Fruit fly (Drosophila melanogaster) whole organism, embryonic: ENCODE data around the gene Hex-t2.

ENCODE experiments used
- ATbp ChIP-seq: fragments of 200-800 bp; sonication (Bioruptor generic); optimal IDR thresholded peaks from 2 replicates; lab custom pipeline; 2017; ENCODE audit warnings: missing biosample characterization, mild to moderate bottlenecking, missing genetic modification characterization, missing genetic modification reagents
- Antp ChIP-seq: fragments of 200-800 bp; sonication (Bioruptor generic); optimal IDR thresholded peaks from 3 replicates; lab custom pipeline; 2016; ENCODE audit warnings: missing biosample characterization, missing genetic modification characterization
- Atf-2 ChIP-seq: fragments of 200-800 bp; sonication (Bioruptor generic); optimal IDR thresholded peaks from 2 replicates; lab custom pipeline; 2016; ENCODE audit warnings: missing biosample characterization, missing genetic modification characterization
- Blimp-1 ChIP-seq: fragments of 200-800 bp; sonication (Bioruptor generic); optimal IDR thresholded peaks from 3 replicates; lab custom pipeline; 2018; ENCODE audit warnings: missing biosample characterization, missing genetic modification characterization, mild to moderate bottlenecking, moderate library complexity, missing genetic modification reagents
- CG10979 ChIP-seq: fragments of 200-800 bp; sonication (Bioruptor generic); optimal IDR thresholded peaks from 2 replicates; lab custom pipeline; 2018; ENCODE audit warnings: missing biosample characterization, mild to moderate bottlenecking, missing genetic modification characterization, moderate library complexity
- CG13775 ChIP-seq: fragments of 200-800 bp; sonication (Bioruptor generic); optimal IDR thresholded peaks from 3 replicates; lab custom pipeline; 2017; ENCODE audit warnings: missing biosample characterization, mild to moderate bottlenecking, missing genetic modification characterization
- CG14667 ChIP-seq: fragments of 200-800 bp; sonication (Bioruptor generic); IDR thresholded peaks from 2 replicates; pipeline ENCODE4 v1.3.6; 2022; ENCODE audit warnings: missing biosample characterization, missing genetic modification characterization
- CG1529 ChIP-seq: fragments of 200-800 bp; sonication (Bioruptor generic); optimal IDR thresholded peaks from 3 replicates; lab custom pipeline; 2018; ENCODE audit warnings: missing biosample characterization, missing genetic modification characterization
- CG15601 ChIP-seq: fragments of 200-800 bp; sonication (Bioruptor generic); optimal IDR thresholded peaks from 3 replicates; lab custom pipeline; 2019; ENCODE audit warnings: missing biosample characterization, mild to moderate bottlenecking, missing genetic modification characterization, moderate library complexity
- CG17328 ChIP-seq: fragments of 200-800 bp; sonication (Bioruptor generic); IDR thresholded peaks from 2 replicates; pipeline ENCODE4 v1.3.6; 2022; ENCODE audit warnings: missing biosample characterization, missing genetic modification characterization
- CG17361 ChIP-seq: fragments of 200-800 bp; sonication (Bioruptor generic); IDR thresholded peaks from 3 replicates; pipeline ENCODE4 v1.3.6; 2022; ENCODE audit warnings: missing biosample characterization, missing genetic modification characterization
- CG2678 ChIP-seq: fragments of 200-800 bp; sonication (Bioruptor generic); optimal IDR thresholded peaks from 3 replicates; lab custom pipeline; 2019; ENCODE audit warnings: missing biosample characterization, mild to moderate bottlenecking, missing genetic modification characterization, moderate library complexity
- CG2712 ChIP-seq: fragments of 200-800 bp; optimal IDR thresholded peaks from 3 replicates; lab custom pipeline; 2019; ENCODE audit warnings: missing biosample characterization, mild to moderate bottlenecking, missing genetic modification characterization, moderate library complexity
- CG2889 ChIP-seq: fragments of 200-800 bp; sonication (Bioruptor generic); IDR thresholded peaks from 3 replicates; pipeline ENCODE4 v1.3.6; 2022; ENCODE audit warnings: missing biosample characterization, missing genetic modification characterization
- CG7372 ChIP-seq: fragments of 200-800 bp; sonication (Bioruptor generic); IDR thresholded peaks from 2 replicates; pipeline ENCODE4 v1.3.6; 2022; ENCODE audit warnings: missing biosample characterization, missing genetic modification characterization
- Doc2 ChIP-seq: fragments of 200-800 bp; sonication (Bioruptor generic); IDR thresholded peaks from 2 replicates; pipeline ENCODE4 v1.3.6; 2022; ENCODE audit warnings: missing biosample characterization, missing genetic modification characterization
- Drgx ChIP-seq: fragments of 200-800 bp; sonication (Bioruptor generic); IDR thresholded peaks from 2 replicates; pipeline ENCODE4 v1.3.6; 2022; ENCODE audit warnings: missing biosample characterization, missing genetic modification characterization
- Hmr ChIP-seq: fragments of 200-800 bp; sonication (Bioruptor generic); optimal IDR thresholded peaks from 3 replicates; lab custom pipeline; 2017; ENCODE audit warnings: mild to moderate bottlenecking, missing biosample characterization, missing genetic modification reagents, missing genetic modification characterization
- Hr3 ChIP-seq: fragments of 200-800 bp; sonication (Bioruptor generic); optimal IDR thresholded peaks from 3 replicates; lab custom pipeline; 2016; ENCODE audit warnings: missing biosample characterization, missing genetic modification characterization
- Hr51 ChIP-seq, 2 experiments: fragments of 200-800 bp; sonication (Bioruptor generic); optimal IDR thresholded peaks; 2 replicates in 1 of 2; 3 replicates in 1 of 2; lab custom pipeline; 2016 to 2018; ENCODE audit warnings: missing biosample characterization in 2 of 2, missing genetic modification characterization in 2 of 2, mild to moderate bottlenecking in 1 of 2, moderate library complexity in 1 of 2
- Lim3 ChIP-seq: fragments of 200-800 bp; sonication (Bioruptor generic); IDR thresholded peaks from 2 replicates; pipeline ENCODE4 v1.3.6; 2022; ENCODE audit warnings: missing biosample characterization, missing genetic modification characterization
- Max ChIP-seq: fragments of 200-800 bp; sonication (Bioruptor generic); optimal IDR thresholded peaks from 2 replicates; lab custom pipeline; 2016; ENCODE audit warnings: missing biosample characterization, mild to moderate bottlenecking, missing genetic modification characterization
- NfI ChIP-seq: fragments of 200-800 bp; sonication (Bioruptor generic); optimal IDR thresholded peaks from 3 replicates; lab custom pipeline; 2018; ENCODE audit warnings: missing biosample characterization, mild to moderate bottlenecking, missing genetic modification characterization, moderate library complexity
- Optix ChIP-seq: fragments of 200-800 bp; sonication (Bioruptor generic); IDR thresholded peaks from 3 replicates; pipeline ENCODE4 v1.3.6; 2022; ENCODE audit warnings: missing biosample characterization, missing genetic modification characterization
- Rfx ChIP-seq: fragments of 200-800 bp; sonication (Bioruptor generic); IDR thresholded peaks from 2 replicates; pipeline ENCODE4 v1.3.6; 2022; ENCODE audit warnings: missing biosample characterization, missing genetic modification characterization
- Tbp ChIP-seq: fragments of >200 bp; optimal IDR thresholded peaks from 2 replicates; lab custom pipeline; 2018; ENCODE audit warnings: missing biosample characterization, missing genetic modification characterization
- az2 ChIP-seq: fragments of 200-800 bp; sonication (Bioruptor generic); optimal IDR thresholded peaks from 3 replicates; lab custom pipeline; 2016; ENCODE audit warnings: missing biosample characterization, missing genetic modification characterization
- bab2 ChIP-seq: fragments of 200-800 bp; sonication (Bioruptor generic); optimal IDR thresholded peaks from 2 replicates; lab custom pipeline; 2016; ENCODE audit warnings: missing biosample characterization, missing genetic modification characterization
- bigmax ChIP-seq: fragments of 200-800 bp; sonication (Bioruptor generic); optimal IDR thresholded peaks from 2 replicates; lab custom pipeline; 2018; ENCODE audit warnings: missing biosample characterization, mild to moderate bottlenecking, missing genetic modification characterization
- chif ChIP-seq, 2 experiments: fragments of 200-800 bp; sonication (Bioruptor generic); optimal IDR thresholded peaks; 3 replicates each; lab custom pipeline; 2016; ENCODE audit warnings: missing biosample characterization in 2 of 2, missing genetic modification characterization in 2 of 2
- ci ChIP-seq: fragments of 200-800 bp; sonication (Bioruptor generic); IDR thresholded peaks from 3 replicates; pipeline ENCODE4 v1.3.6; 2022; ENCODE audit warnings: missing biosample characterization, missing genetic modification characterization
- dm ChIP-seq: fragments of 200-800 bp; sonication (Bioruptor generic); optimal IDR thresholded peaks from 3 replicates; lab custom pipeline; 2016; ENCODE audit warnings: missing biosample characterization, missing genetic modification characterization
- dmrt11E ChIP-seq: fragments of 200-800 bp; sonication (Bioruptor generic); optimal IDR thresholded peaks from 3 replicates; lab custom pipeline; 2018; ENCODE audit warnings: missing biosample characterization, mild to moderate bottlenecking, missing genetic modification characterization, moderate library complexity
- ems ChIP-seq: fragments of 200-800 bp; sonication (Bioruptor generic); optimal IDR thresholded peaks from 3 replicates; lab custom pipeline; 2016; ENCODE audit warnings: missing biosample characterization, missing genetic modification characterization
- en ChIP-seq: fragments of 200-800 bp; sonication (Bioruptor generic); optimal IDR thresholded peaks from 2 replicates; lab custom pipeline; 2016; ENCODE audit warnings: missing biosample characterization, missing genetic modification characterization
- fu2 ChIP-seq: fragments of 200-800 bp; sonication (Bioruptor generic); optimal IDR thresholded peaks from 2 replicates; lab custom pipeline; 2016; ENCODE audit warnings: missing biosample characterization, missing genetic modification characterization
- gcm2 ChIP-seq: fragments of 200-800 bp; sonication (Bioruptor generic); optimal IDR thresholded peaks from 2 replicates; lab custom pipeline; 2016; ENCODE audit warnings: missing biosample characterization, missing genetic modification characterization
- gem ChIP-seq: fragments of 200-800 bp; sonication (Bioruptor generic); optimal IDR thresholded peaks from 2 replicates; lab custom pipeline; 2019; ENCODE audit warnings: missing biosample characterization, mild to moderate bottlenecking, missing genetic modification characterization, moderate library complexity
- ind ChIP-seq: fragments of 200-800 bp; sonication (Bioruptor generic); optimal IDR thresholded peaks from 3 replicates; lab custom pipeline; 2016; ENCODE audit warnings: missing biosample characterization, missing genetic modification characterization
- jing ChIP-seq: fragments of 200-800 bp; sonication (Bioruptor generic); optimal IDR thresholded peaks from 2 replicates; lab custom pipeline; 2018; ENCODE audit warnings: missing biosample characterization, mild to moderate bottlenecking, missing genetic modification characterization
- lola ChIP-seq, 3 experiments: fragments of >200 bp in 2 of 3; fragments of 200-800 bp in 1 of 3; sonication (Bioruptor generic) in 1 of 3; optimal IDR thresholded peaks; 2 replicates each; lab custom pipeline; 2017 to 2019; ENCODE audit warnings: missing biosample characterization in 3 of 3, missing genetic modification characterization in 3 of 3, mild to moderate bottlenecking in 1 of 3, moderate library complexity in 1 of 3
- nom ChIP-seq: fragments of 200-800 bp; sonication (Bioruptor generic); optimal IDR thresholded peaks from 2 replicates; lab custom pipeline; 2017; ENCODE audit warnings: missing biosample characterization, missing genetic modification characterization, mild to moderate bottlenecking, moderate library complexity, missing genetic modification reagents
- odd ChIP-seq: fragments of 200-800 bp; sonication (Bioruptor generic); optimal IDR thresholded peaks from 2 replicates; lab custom pipeline; 2017; ENCODE audit warnings: missing biosample characterization, mild to moderate bottlenecking, missing genetic modification characterization
- pfk ChIP-seq: fragments of 200-800 bp; sonication (Bioruptor generic); optimal IDR thresholded peaks from 2 replicates; lab custom pipeline; 2018; ENCODE audit warnings: missing biosample characterization, mild to moderate bottlenecking, missing genetic modification characterization, moderate library complexity
- pros ChIP-seq: fragments of 200-800 bp; sonication (Bioruptor generic); optimal IDR thresholded peaks from 3 replicates; lab custom pipeline; 2019; ENCODE audit warnings: missing biosample characterization, mild to moderate bottlenecking, missing genetic modification characterization, moderate library complexity
- sc ChIP-seq, 3 experiments: fragments of >200 bp in 2 of 3; fragments of 200-800 bp in 1 of 3; sonication (Bioruptor generic) in 1 of 3; optimal IDR thresholded peaks; 2 replicates in 2 of 3; 3 replicates in 1 of 3; lab custom pipeline; 2017; ENCODE audit warnings: mild to moderate bottlenecking in 1 of 3, missing biosample characterization in 1 of 3, missing genetic modification characterization in 1 of 3, missing genetic modification reagents in 1 of 3
- sim ChIP-seq: fragments of 200-800 bp; sonication (Bioruptor generic); IDR thresholded peaks from 2 replicates; pipeline ENCODE4 v1.3.6; 2022; ENCODE audit warnings: missing biosample characterization, missing genetic modification characterization
- slbo ChIP-seq: fragments of 200-800 bp; sonication (Bioruptor generic); IDR thresholded peaks from 2 replicates; pipeline ENCODE4 v1.3.6; 2022; ENCODE audit warnings: missing biosample characterization, missing genetic modification characterization
- stc ChIP-seq: fragments of 200-800 bp; sonication (Bioruptor generic); IDR thresholded peaks from 2 replicates; pipeline ENCODE4 v1.3.6; 2022; ENCODE audit warnings: missing biosample characterization, missing genetic modification characterization

Hex-t2 gene

DNA sequence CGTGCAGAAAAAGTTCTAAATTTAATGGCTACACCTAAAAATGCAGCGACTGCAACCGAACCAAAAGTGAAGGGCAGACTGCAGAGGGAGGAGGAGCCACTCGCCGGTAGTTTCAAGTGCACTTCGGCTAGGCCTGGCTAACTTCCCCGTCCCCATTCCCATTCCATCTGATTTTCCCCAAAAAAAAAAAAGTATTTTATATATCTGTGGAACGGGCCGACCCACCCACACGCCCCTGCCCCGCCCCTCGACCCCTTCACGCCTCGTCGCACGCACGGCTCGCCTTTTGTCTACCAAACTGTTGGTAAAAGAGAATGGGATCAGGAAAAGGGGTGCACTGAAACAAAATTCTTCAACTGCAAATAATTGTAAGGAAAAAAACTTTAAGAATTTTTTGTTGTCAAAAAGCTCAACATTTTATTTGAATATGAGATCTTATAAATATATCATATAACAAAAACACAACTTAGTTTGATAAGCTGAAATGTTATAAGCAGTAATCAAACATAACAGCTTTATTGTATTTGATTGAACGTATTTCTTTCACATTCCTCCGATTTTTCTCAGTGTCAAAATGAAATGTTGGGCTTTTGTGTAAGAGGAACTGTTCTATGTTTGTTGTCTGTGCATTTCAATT is 6.5 kb upstream of the Hex-t2 start (continued):
- TF ChIP-seq CG13775 (GFP tag; lab: Kevin White, UChicago): peak; percentile 8
- peak in 1 of 2 experiments; percentile 54 for TF ChIP-seq Hr51 (GFP tag; optimal IDR thresholded peaks at IDR 0.05; lab: Kevin White, UChicago)
- no peak for TF ChIP-seq nom
- TF ChIP-seq CG1529 (GFP tag; lab: Kevin White, UChicago): peak; percentile 20
- no peak for TF ChIP-seq CG2889
- TF ChIP-seq odd: no peak
- TF ChIP-seq gem: peak; percentile 81
- no peak for TF ChIP-seq ems
- TF ChIP-seq Hmr (GFP tag; lab: Kevin White, UChicago): no peak
- 0 out of 2 replicates have a peak, but pooled peaks have one; percentile 12 for TF ChIP-seq Rfx (GFP tag; lab: Robert Waterston, UW)
- TF ChIP-seq Optix: no peak
- TF ChIP-seq gcm2 (GFP tag; lab: Kevin White, UChicago): no peak
- no peak for TF ChIP-seq bab2 (GFP tag; lab: Kevin White, UChicago)
- TF ChIP-seq stc (GFP tag; lab: Robert Waterston, UW): peak; percentile 56
- TF ChIP-seq az2 (GFP tag; lab: Kevin White, UChicago): peak; percentile 42
- no peak for TF ChIP-seq sc (optimal IDR thresholded peaks at IDR 0.05; lab: Kevin White, UChicago)
- TF ChIP-seq sc (GFP tag; optimal IDR thresholded peaks at IDR 0.05; lab: Kevin White, UChicago): peak; percentile 28
- TF ChIP-seq Doc2 (GFP tag; lab: Robert Waterston, UW): no peak
- no peak for TF ChIP-seq Tbp (GFP tag; lab: Kevin White, UChicago)
- peak; percentile 28; the same call in 1 of the 2 replicates for TF ChIP-seq CG14667 (GFP tag; lab: Robert Waterston, UW)
- no peak for TF ChIP-seq bigmax (GFP tag; lab: Kevin White, UChicago)
- peak; percentile 88 for TF ChIP-seq Blimp-1 (GFP tag; lab: Kevin White, UChicago)
- TF ChIP-seq lola (GFP tag; optimal IDR thresholded peaks at IDR 0.05; lab: Kevin White, UChicago): peak in 1 of 3 experiments; percentile 33
- peak; percentile 84 for TF ChIP-seq CG2712 (tag; lab: Kevin White, UChicago)
- peak; percentile 84 for TF ChIP-seq CG2678 (tag; lab: Kevin White, UChicago)
- no peak for TF ChIP-seq Atf-2 (GFP tag; lab: Kevin White, UChicago)
- TF ChIP-seq Max (GFP tag; lab: Kevin White, UChicago): no peak
- TF ChIP-seq CG15601 (tag; lab: Kevin White, UChicago): peak; percentile 57
- TF ChIP-seq CG17328: peak; percentile 38; the same call in 1 of the 2 replicates
- peak; percentile 77 for TF ChIP-seq CG10979
- TF ChIP-seq dm (GFP tag; lab: Kevin White, UChicago): no peak
- peak; percentile 27 for TF ChIP-seq Hr3
- TF ChIP-seq ci: 0 out of 3 replicates have a peak, but pooled peaks have one; percentile 20
- TF ChIP-seq Antp (GFP tag; lab: Kevin White, UChicago): no peak
- TF ChIP-seq slbo: no peak
- no peak for TF ChIP-seq chif (GFP tag; optimal IDR thresholded peaks at IDR 0.05; lab: Kevin White, UChicago)
- no peak for TF ChIP-seq jing (GFP tag; lab: Kevin White, UChicago)
- peak; percentile 84 for TF ChIP-seq CG17361
- TF ChIP-seq ind (GFP tag; lab: Kevin White, UChicago): peak; percentile 35
- TF ChIP-seq CG7372: 0 out of 2 replicates have a peak, but pooled peaks have one; percentile 21
- TF ChIP-seq en: no peak
- peak; percentile 6 for TF ChIP-seq NfI (GFP tag; lab: Kevin White, UChicago)
- TF ChIP-seq pros: no peak
- no peak for TF ChIP-seq pfk (GFP tag; lab: Kevin White, UChicago)
- peak; percentile 58 for TF ChIP-seq Drgx (GFP tag; lab: Robert Waterston, UW)
- TF ChIP-seq fu2 (GFP tag; lab: Kevin White, UChicago): no peak
- peak; percentile 12 for TF ChIP-seq dmrt11E
- 0 out of 2 replicates have a peak, but pooled peaks have one; percentile 27 for TF ChIP-seq sim (GFP tag; lab: Robert Waterston, UW)
- no peak for TF ChIP-seq Lim3 (GFP tag; lab: Robert Waterston, UW)
- peak; percentile 55 for TF ChIP-seq ATbp (GFP tag; lab: Kevin White, UChicago)
